Comparison of ENCODE assay signal across 1 fruit fly cellular context in genomic region chr3R:29773833-29774324, dm6.
TF ChIP-seq lines count a peak whose summit lies in the region.

No protein-coding gene starts in this region.

TF ChIP-seq in whole organism, embryonic, 481 proteins besides CTCF, POLR2A, EP300 and RAD21 (continued from another document and continues in another):
- TF ChIP-seq btn (GFP tag; optimal IDR thresholded peaks at IDR 0.05; lab: Kevin White, UChicago) (peak; percentile 23), CG4854 (GFP tag; optimal IDR thresholded peaks at IDR 0.05; lab: Kevin White, UChicago) (peak; percentile 56), CG17361 (GFP tag; IDR thresholded peaks at IDR 0.05; lab: Robert Waterston, UW) (peak; percentile 80), hkb (optimal IDR thresholded peaks at IDR 0.05; lab: Kevin White, UChicago) (no peak), hkb (GFP tag; IDR thresholded peaks at IDR 0.05; lab: Robert Waterston, UW) (peak; percentile 77), Hr3 (GFP tag; optimal IDR thresholded peaks at IDR 0.05; lab: Kevin White, UChicago) (peak; percentile 61), jigr1 (GFP tag; IDR thresholded peaks at IDR 0.05; lab: Robert Waterston, UW) (0 out of 3 replicates have a peak, but pooled peaks have one; percentile 38), gsb (GFP tag; IDR thresholded peaks at IDR 0.05; lab: Robert Waterston, UW) (peak; percentile 74), ttk (GFP tag; IDR thresholded peaks at IDR 0.05; lab: Robert Waterston, UW) (peak; percentile 41; the same call in 1 of the 2 replicates), twi (tag; optimal IDR thresholded peaks at IDR 0.05; lab: Kevin White, UChicago) (peak; percentile 51), CG16813 (GFP tag; IDR thresholded peaks at IDR 0.05; lab: Robert Waterston, UW; ENCODE audit: partially characterized antibody) (no peak), Dref (GFP tag; IDR thresholded peaks at IDR 0.05; lab: Robert Waterston, UW) (no peak), knrl (GFP tag; IDR thresholded peaks at IDR 0.05; lab: Robert Waterston, UW; ENCODE audit: partially characterized antibody) (no peak), Gug (GFP tag; IDR thresholded peaks at IDR 0.05; lab: Robert Waterston, UW) (peak; percentile 72; the same call in 3 of the 4 replicates), stwl (tag; optimal IDR thresholded peaks at IDR 0.05; lab: Kevin White, UChicago) (no peak), nau (GFP tag; optimal IDR thresholded peaks at IDR 0.05; lab: Kevin White, UChicago) (no peak), CrebB (tag; optimal IDR thresholded peaks at IDR 0.05; lab: Kevin White, UChicago) (peak; percentile 70), Blimp-1 (GFP tag; optimal IDR thresholded peaks at IDR 0.05; lab: Kevin White, UChicago) (peak; percentile 37), Chrac-16 (GFP tag; optimal IDR thresholded peaks at IDR 0.05; lab: Kevin White, UChicago) (peak; percentile 62), Max (GFP tag; optimal IDR thresholded peaks at IDR 0.05; lab: Kevin White, UChicago) (peak; percentile 57), Nf-YA (GFP tag; IDR thresholded peaks at IDR 0.05; lab: Robert Waterston, UW) (peak; percentile 42; the same call in 1 of the 2 replicates), CG11560 (tag; IDR thresholded peaks at IDR 0.05; lab: Robert Waterston, UW) (peak; percentile 73), crol (GFP tag; IDR thresholded peaks at IDR 0.05; lab: Robert Waterston, UW) (no peak), Hmr (GFP tag; optimal IDR thresholded peaks at IDR 0.05; lab: Kevin White, UChicago) (peak; percentile 80), dimm (GFP tag; IDR thresholded peaks at IDR 0.05; lab: Robert Waterston, UW) (no peak), corto (GFP tag; optimal IDR thresholded peaks at IDR 0.05; lab: Kevin White, UChicago) (no peak), CG3281 (GFP tag; optimal IDR thresholded peaks at IDR 0.05; lab: Kevin White, UChicago) (peak; percentile 77), sima (GFP tag; optimal IDR thresholded peaks at IDR 0.05; lab: Kevin White, UChicago) (no peak), CG3995 (GFP tag; optimal IDR thresholded peaks at IDR 0.05; lab: Kevin White, UChicago) (peak; percentile 32), fd102C (GFP tag; optimal IDR thresholded peaks at IDR 0.05; lab: Kevin White, UChicago) (no peak), CG17612 (GFP tag; IDR thresholded peaks at IDR 0.05; lab: Robert Waterston, UW) (0 out of 2 replicates have a peak, but pooled peaks have one; percentile 48), CG6272 (GFP tag; IDR thresholded peaks at IDR 0.05; lab: Robert Waterston, UW) (peak; percentile 21; the same call in 1 of the 2 replicates), ERR (GFP tag; optimal IDR thresholded peaks at IDR 0.05; lab: Kevin White, UChicago) (peak; percentile 16), Elba2 (GFP tag; optimal IDR thresholded peaks at IDR 0.05; lab: Kevin White, UChicago) (peak; percentile 67), Hr39 (optimal IDR thresholded peaks at IDR 0.05; lab: Kevin White, UChicago) (no peak), sqz (GFP tag; optimal IDR thresholded peaks at IDR 0.05; lab: Kevin White, UChicago) (no peak), CG8388 (GFP tag; optimal IDR thresholded peaks at IDR 0.05; lab: Kevin White, UChicago) (peak; percentile 50), Scr (GFP tag; IDR thresholded peaks at IDR 0.05; lab: Robert Waterston, UW; ENCODE audit: partially characterized antibody) (no peak), bcd (GFP tag; optimal IDR thresholded peaks at IDR 0.05; lab: Kevin White, UChicago) (peak; percentile 74), CG12942 (GFP tag; optimal IDR thresholded peaks at IDR 0.05; lab: Kevin White, UChicago) (peak; percentile 53), kay (GFP tag; optimal IDR thresholded peaks at IDR 0.05; lab: Kevin White, UChicago) (peak; percentile 89), amos (GFP tag; IDR thresholded peaks at IDR 0.05; lab: Robert Waterston, UW; ENCODE audit: partially characterized antibody) (no peak), tin (GFP tag; optimal IDR thresholded peaks at IDR 0.05; lab: Kevin White, UChicago) (peak; percentile 68), CG6813 (GFP tag; optimal IDR thresholded peaks at IDR 0.05; lab: Kevin White, UChicago) (peak; percentile 63), E2f1 (GFP tag; IDR thresholded peaks at IDR 0.05; lab: Robert Waterston, UW) (peak; percentile 63; the same call in 1 of the 2 replicates), CG10366 (GFP tag; IDR thresholded peaks at IDR 0.05; lab: Robert Waterston, UW) (peak; percentile 66), gro (GFP tag; optimal IDR thresholded peaks at IDR 0.05; lab: Kevin White, UChicago) (no peak), sna (GFP tag; IDR thresholded peaks at IDR 0.05; lab: Robert Waterston, UW; ENCODE audit: partially characterized antibody) (no peak), NC2α (GFP tag; optimal IDR thresholded peaks at IDR 0.05; lab: Kevin White, UChicago) (peak; percentile 16), sob (GFP tag; IDR thresholded peaks at IDR 0.05; lab: Robert Waterston, UW) (peak; percentile 70), B-H2 (GFP tag; optimal IDR thresholded peaks at IDR 0.05; lab: Kevin White, UChicago) (peak; percentile 64), Gsc (GFP tag; IDR thresholded peaks at IDR 0.05; lab: Robert Waterston, UW) (no peak), zfh1 (GFP tag; IDR thresholded peaks at IDR 0.05; lab: Robert Waterston, UW) (peak; percentile 68; the same call in 2 of the 3 replicates), CG4424 (GFP tag; optimal IDR thresholded peaks at IDR 0.05; lab: Kevin White, UChicago) (peak; percentile 64), CG7963 (GFP tag; IDR thresholded peaks at IDR 0.05; lab: Robert Waterston, UW; ENCODE audit: partially characterized antibody) (no peak), CG7372 (GFP tag; IDR thresholded peaks at IDR 0.05; lab: Robert Waterston, UW) (peak; percentile 73), CG10979 (tag; optimal IDR thresholded peaks at IDR 0.05; lab: Kevin White, UChicago) (peak; percentile 45), hth (optimal IDR thresholded peaks at IDR 0.05; lab: Kevin White, UChicago) (no peak), CG6791 (GFP tag; IDR thresholded peaks at IDR 0.05; lab: Robert Waterston, UW; ENCODE audit: partially characterized antibody) (no peak), Atf-2 (GFP tag; optimal IDR thresholded peaks at IDR 0.05; lab: Kevin White, UChicago) (peak; percentile 75), Myb (GFP tag; optimal IDR thresholded peaks at IDR 0.05; lab: Kevin White, UChicago) (peak; percentile 56), CG12769 (tag; optimal IDR thresholded peaks at IDR 0.05; lab: Kevin White, UChicago) (peak; percentile 90), CG10543 (GFP tag; optimal IDR thresholded peaks at IDR 0.05; lab: Kevin White, UChicago) (peak; percentile 69), grau (tag; optimal IDR thresholded peaks at IDR 0.05; lab: Kevin White, UChicago) (peak; percentile 87), CG30403 (GFP tag; optimal IDR thresholded peaks at IDR 0.05; lab: Kevin White, UChicago) (peak; percentile 82), CG42726 (GFP tag; IDR thresholded peaks at IDR 0.05; lab: Robert Waterston, UW; ENCODE audit: partially characterized antibody) (no peak), unpg (GFP tag; optimal IDR thresholded peaks at IDR 0.05; lab: Kevin White, UChicago) (peak; percentile 53), sens (GFP tag; lab: Kevin White, UChicago) (peak; percentile 93), CG14860 (GFP tag; IDR thresholded peaks at IDR 0.05; lab: Robert Waterston, UW; ENCODE audit: partially characterized antibody) (no peak), Sox102F (GFP tag; optimal IDR thresholded peaks at IDR 0.05; lab: Kevin White, UChicago) (peak; percentile 77), CG11085 (GFP tag; IDR thresholded peaks at IDR 0.05; lab: Robert Waterston, UW) (0 out of 2 replicates have a peak, but pooled peaks have one; percentile 28), Hsf (GFP tag; optimal IDR thresholded peaks at IDR 0.05; lab: Kevin White, UChicago) (peak; percentile 75), CG33557 (GFP tag; optimal IDR thresholded peaks at IDR 0.05; lab: Kevin White, UChicago) (no peak), CG11093 (GFP tag; IDR thresholded peaks at IDR 0.05; lab: Robert Waterston, UW) (peak; percentile 53; the same call in 1 of the 3 replicates), dmrt11E (tag; optimal IDR thresholded peaks at IDR 0.05; lab: Kevin White, UChicago) (peak; percentile 28), CG11456 (GFP tag; IDR thresholded peaks at IDR 0.05; lab: Robert Waterston, UW) (peak; percentile 68; the same call in 2 of the 3 replicates), Bgb (GFP tag; IDR thresholded peaks at IDR 0.05; lab: Robert Waterston, UW; ENCODE audit: partially characterized antibody) (no peak), CG17359 (tag; optimal IDR thresholded peaks at IDR 0.05; lab: Kevin White, UChicago) (peak; percentile 57), Bteb2 (GFP tag; optimal IDR thresholded peaks at IDR 0.05; lab: Kevin White, UChicago) (peak; percentile 41), salm (tag; optimal IDR thresholded peaks at IDR 0.05; lab: Kevin White, UChicago) (no peak), Usf (GFP tag; optimal IDR thresholded peaks at IDR 0.05; lab: Kevin White, UChicago) (peak; percentile 56), Dbx (GFP tag; IDR thresholded peaks at IDR 0.05; lab: Robert Waterston, UW) (peak; percentile 85), CG6854 (GFP tag; optimal IDR thresholded peaks at IDR 0.05; lab: Kevin White, UChicago) (no peak), Doc2 (GFP tag; IDR thresholded peaks at IDR 0.05; lab: Robert Waterston, UW) (no peak), fru (optimal IDR thresholded peaks at IDR 0.05; lab: Kevin White, UChicago) (no peak), dmrt99B (tag; optimal IDR thresholded peaks at IDR 0.05; lab: Kevin White, UChicago) (peak; percentile 67), Dip2 (GFP tag; IDR thresholded peaks at IDR 0.05; lab: Robert Waterston, UW) (0 out of 2 replicates have a peak, but pooled peaks have one; percentile 10), MBD-R2 (GFP tag; IDR thresholded peaks at IDR 0.05; lab: Robert Waterston, UW) (peak; percentile 56; the same call in 1 of the 2 replicates), Atf3 (GFP tag; optimal IDR thresholded peaks at IDR 0.05; lab: Kevin White, UChicago) (peak; percentile 42), CG18599 (GFP tag; optimal IDR thresholded peaks at IDR 0.05; lab: Kevin White, UChicago) (peak; percentile 81), CG3847 (GFP tag; IDR thresholded peaks at IDR 0.05; lab: Robert Waterston, UW) (peak; percentile 82), danr (GFP tag; IDR thresholded peaks at IDR 0.05; lab: Robert Waterston, UW) (peak; percentile 48; the same call in 1 of the 2 replicates), fd96Cb (tag; optimal IDR thresholded peaks at IDR 0.05; lab: Kevin White, UChicago) (peak; percentile 68), jing (GFP tag; optimal IDR thresholded peaks at IDR 0.05; lab: Kevin White, UChicago) (peak; percentile 52), CG11247 (GFP tag; IDR thresholded peaks at IDR 0.05; lab: Robert Waterston, UW) (no peak; the same call in 1 of the 2 replicates), gsb-n (tag; optimal IDR thresholded peaks at IDR 0.05; lab: Kevin White, UChicago) (no peak), PHDP (tag; optimal IDR thresholded peaks at IDR 0.05; lab: Kevin White, UChicago) (peak; percentile 74), Rx (GFP tag; IDR thresholded peaks at IDR 0.05; lab: Robert Waterston, UW) (peak; percentile 31; the same call in 1 of the 2 replicates), CG12659 (GFP tag; optimal IDR thresholded peaks at IDR 0.05; lab: Kevin White, UChicago) (peak; percentile 76), Pdp1 (GFP tag; optimal IDR thresholded peaks at IDR 0.05; lab: Kevin White, UChicago) (peak; percentile 65 to 70), HLH3B (GFP tag; IDR thresholded peaks at IDR 0.05; lab: Robert Waterston, UW) (peak; percentile 56), Hand (GFP tag; optimal IDR thresholded peaks at IDR 0.05; lab: Kevin White, UChicago) (peak; percentile 77), bowl (GFP tag; IDR thresholded peaks at IDR 0.05; lab: Robert Waterston, UW) (no peak), CG8089 (GFP tag; optimal IDR thresholded peaks at IDR 0.05; lab: Kevin White, UChicago) (peak; percentile 61), CG9437 (GFP tag; optimal IDR thresholded peaks at IDR 0.05; lab: Kevin White, UChicago) (peak; percentile 53), Ravus (GFP tag; IDR thresholded peaks at IDR 0.05; lab: Robert Waterston, UW) (no peak), CG2120 (GFP tag; optimal IDR thresholded peaks at IDR 0.05; lab: Kevin White, UChicago) (peak; percentile 92), tio (GFP tag; optimal IDR thresholded peaks at IDR 0.05; lab: Kevin White, UChicago) (peak; percentile 67), CG17802 (tag; optimal IDR thresholded peaks at IDR 0.05; lab: Kevin White, UChicago) (peak; percentile 8), Ada2b (GFP tag; IDR thresholded peaks at IDR 0.05; lab: Robert Waterston, UW) (peak; percentile 72), CG10321 (GFP tag; IDR thresholded peaks at IDR 0.05; lab: Robert Waterston, UW) (no peak), ab (GFP tag; optimal IDR thresholded peaks at IDR 0.05; lab: Kevin White, UChicago) (peak; percentile 49), CG13624 (GFP tag; optimal IDR thresholded peaks at IDR 0.05; lab: Kevin White, UChicago) (peak; percentile 78), lilli (GFP tag; optimal IDR thresholded peaks at IDR 0.05; lab: Kevin White, UChicago) (peak; percentile 90), wdn (GFP tag; IDR thresholded peaks at IDR 0.05; lab: Robert Waterston, UW) (peak; percentile 56), CG33213 (GFP tag; optimal IDR thresholded peaks at IDR 0.05; lab: Kevin White, UChicago) (peak; percentile 52), CG11398 (GFP tag; optimal IDR thresholded peaks at IDR 0.05; lab: Kevin White, UChicago) (peak; percentile 68), cg (GFP tag; optimal IDR thresholded peaks at IDR 0.05; lab: Kevin White, UChicago) (no peak), B-H1 (GFP tag; IDR thresholded peaks at IDR 0.05; lab: Robert Waterston, UW) (peak; percentile 40), fu2 (GFP tag; optimal IDR thresholded peaks at IDR 0.05; lab: Kevin White, UChicago) (peak; percentile 85), pros (GFP tag; optimal IDR thresholded peaks at IDR 0.05; lab: Kevin White, UChicago) (no peak), schlank (tag; optimal IDR thresholded peaks at IDR 0.05; lab: Kevin White, UChicago) (peak; percentile 48), mam (GFP tag; optimal IDR thresholded peaks at IDR 0.05; lab: Kevin White, UChicago) (peak; percentile 84), MESR4 (GFP tag; optimal IDR thresholded peaks at IDR 0.05; lab: Kevin White, UChicago) (no peak), slou (GFP tag; optimal IDR thresholded peaks at IDR 0.05; lab: Kevin White, UChicago) (peak; percentile 64), CG8478 (optimal IDR thresholded peaks at IDR 0.05; lab: Kevin White, UChicago) (no peak), Lim3 (GFP tag; IDR thresholded peaks at IDR 0.05; lab: Robert Waterston, UW) (no peak), Adf1 (GFP tag; IDR thresholded peaks at IDR 0.05; lab: Robert Waterston, UW) (no peak; the same call in 1 of the 2 replicates), NK7.1 (GFP tag; optimal IDR thresholded peaks at IDR 0.05; lab: Kevin White, UChicago) (peak; percentile 68), eyg (GFP tag; optimal IDR thresholded peaks at IDR 0.05; lab: Kevin White, UChicago) (peak; percentile 83)
